Worm (Caenorhabditis elegans): ENCODE data around the gene T20B12.7.

The T20B12.7 gene

ce11 chrIII:7336214-7336613 lies 42.6 kb downstream of the T20B12.7 start, which contains the start of gene gsp-2 (continued):
- TF ChIP-seq dmd-8 (GFP tag; IDR thresholded peaks at IDR 0.05) (no peak), lir-3 (tag; optimal IDR thresholded peaks at IDR 0.05) (no peak), nhr-76 (tag; optimal IDR thresholded peaks at IDR 0.05) (no peak), duxl-1 (tag; optimal IDR thresholded peaks at IDR 0.05; ENCODE audit: poor library complexity) (no peak), aha-1 (tag) (peak; percentile 97), nhr-237 (tag; optimal IDR thresholded peaks at IDR 0.05) (no peak), ZK546.5 (tag; optimal IDR thresholded peaks at IDR 0.05) (peak in 1 of 2 experiments; percentile 88), daf-19 (GFP tag; conservative IDR thresholded peaks at IDR 0.05) (no peak), nhr-102 (tag; optimal IDR thresholded peaks at IDR 0.05) (peak; percentile 20), egl-43 (GFP tag; IDR thresholded peaks at IDR 0.05) (peak; percentile 19; the same call in 1 of the 2 replicates), lin-38 (GFP tag; IDR thresholded peaks at IDR 0.05) (peak; percentile 86), zip-11 (GFP tag; IDR thresholded peaks at IDR 0.05) (no peak), Y75B8A.6 (GFP tag; IDR thresholded peaks at IDR 0.05) (peak; percentile 63; the same call in 1 of the 2 replicates), sdz-12 (GFP tag; optimal IDR thresholded peaks at IDR 0.05) (no peak), Y105C5A.15 (GFP tag; IDR thresholded peaks at IDR 0.05) (no peak), hif-1 (tag; optimal IDR thresholded peaks at IDR 0.05) (peak in 1 of 2 experiments; percentile 77), T26A8.4 (GFP tag; IDR thresholded peaks at IDR 0.05) (peak; percentile 30; the same call in 1 of the 2 replicates), aly-2 (tag; optimal IDR thresholded peaks at IDR 0.05) (no peak), php-3 (GFP tag; IDR thresholded peaks at IDR 0.05) (no peak), pha-4 (GFP tag; IDR thresholded peaks at IDR 0.05) (peak; percentile 22; the same call in 1 of the 2 replicates), pha-4 (tag; optimal IDR thresholded peaks at IDR 0.05) (no peak), daf-8 (GFP tag; IDR thresholded peaks at IDR 0.05) (no peak), mdl-1 (tag; optimal IDR thresholded peaks at IDR 0.05) (peak in 1 of 2 experiments; percentile 55), ceh-82 (tag; optimal IDR thresholded peaks at IDR 0.05) (no peak), rbr-2 (tag; optimal IDR thresholded peaks at IDR 0.05) (peak; percentile 41), zfp-2 (tag; optimal IDR thresholded peaks at IDR 0.05) (peak; percentile 28), nhr-11 (tag; optimal IDR thresholded peaks at IDR 0.05) (peak; percentile 74), D1046.2 (GFP tag; IDR thresholded peaks at IDR 0.05) (no peak), zag-1 (tag; optimal IDR thresholded peaks at IDR 0.05) (no peak), Y48G9A.11 (GFP tag; IDR thresholded peaks at IDR 0.05) (no peak), lim-7 (GFP tag; IDR thresholded peaks at IDR 0.05) (peak; percentile 64; the same call in 1 of the 2 replicates), spr-3 (GFP tag; optimal IDR thresholded peaks at IDR 0.05) (no peak), jun-1 (tag; optimal IDR thresholded peaks at IDR 0.05) (no peak), F37D6.2 (tag; optimal IDR thresholded peaks at IDR 0.05) (no peak), nhr-41 (GFP tag; IDR thresholded peaks at IDR 0.05) (0 out of 2 replicates have a peak, but pooled peaks have one; percentile 35), hlh-30 (tag; optimal IDR thresholded peaks at IDR 0.05; ENCODE audit: insufficient read depth) (peak; percentile 73), nhr-77 (tag; optimal IDR thresholded peaks at IDR 0.05) (peak; percentile 50), F10B5.3 (tag; optimal IDR thresholded peaks at IDR 0.05) (no peak), nhr-48 (tag; optimal IDR thresholded peaks at IDR 0.05) (no peak), F44E2.7 (GFP tag; IDR thresholded peaks at IDR 0.05) (no peak), ztf-7 (tag; optimal IDR thresholded peaks at IDR 0.05) (no peak), ceh-28 (tag; optimal IDR thresholded peaks at IDR 0.05) (no peak), set-16 (GFP tag; IDR thresholded peaks at IDR 0.05) (peak; percentile 40; the same call in 1 of the 2 replicates), nhr-10 (tag; optimal IDR thresholded peaks at IDR 0.05) (no peak), arid-1 (GFP tag; conservative IDR thresholded peaks at IDR 0.05) (peak; percentile 79), nhr-111 (GFP tag; optimal IDR thresholded peaks at IDR 0.05) (no peak), mep-1 (tag; optimal IDR thresholded peaks at IDR 0.05) (peak; percentile 53), fkh-10 (GFP tag; optimal IDR thresholded peaks at IDR 0.05) (no peak), R02D3.7 (tag; optimal IDR thresholded peaks at IDR 0.05) (no peak), nhr-6 (tag; optimal IDR thresholded peaks at IDR 0.05) (peak; percentile 73), mxl-2 (GFP tag; conservative IDR thresholded peaks at IDR 0.05) (no peak), nhr-42 (GFP tag; IDR thresholded peaks at IDR 0.05) (no peak), dmd-6 (GFP tag; IDR thresholded peaks at IDR 0.05) (peak; percentile 83)
